Worm (Caenorhabditis elegans) whole organism, L4/young adult: Measurements from ENCODE around the gene snf-11.

Source experiments
- W03F9.2 ChIP-seq: fragments of 150-350 bp; optimal IDR thresholded peaks from 2 replicates; lab custom pipeline; 2014; ENCODE audit warnings: missing biosample characterization, missing genetic modification characterization
- dao-5 ChIP-seq: sonication (generic microtip); optimal IDR thresholded peaks from 2 replicates; lab custom pipeline; 2016; ENCODE audit warnings: missing genotype, missing genetic modification characterization, moderate library complexity, missing compliant biosample characterization
- him-1 ChIP-seq: sonication (generic microtip); optimal IDR thresholded peaks from 2 replicates; lab custom pipeline; 2016; ENCODE audit warnings: missing genotype, missing genetic modification reagents, missing genetic modification characterization, missing compliant biosample characterization

Gene snf-11

DNA sequence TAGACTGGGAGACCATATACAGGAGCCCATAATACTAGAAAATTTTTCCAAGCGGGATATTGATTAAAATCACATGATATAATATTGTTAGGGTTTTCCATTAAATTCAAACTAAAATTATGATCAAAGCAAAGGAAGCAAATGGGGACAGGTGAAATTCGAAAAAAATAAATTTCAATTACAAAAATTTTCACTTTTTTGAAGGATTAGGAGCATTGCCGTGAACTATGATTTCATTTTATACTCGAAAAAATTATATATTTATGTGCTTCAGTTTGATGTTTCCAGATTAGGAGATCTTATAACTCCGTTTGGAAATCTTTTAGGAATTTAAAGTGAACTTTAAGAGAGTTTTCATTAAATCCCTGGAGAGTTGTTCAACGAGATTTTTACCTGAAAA, 47.6 kb downstream of the snf-11 start, which contains the start of gene F07B10.7:
Gene F07B10.7 (minus strand): TSS at position 101 of the 400 bp plus-strand sequence.
- no peak for TF ChIP-seq W03F9.2 (tag; lab: Kevin White, UChicago)
- no peak for TF ChIP-seq him-1 (tag; lab: Kevin White, UChicago)
- TF ChIP-seq dao-5 (tag; lab: Kevin White, UChicago) = no peak

DNA sequence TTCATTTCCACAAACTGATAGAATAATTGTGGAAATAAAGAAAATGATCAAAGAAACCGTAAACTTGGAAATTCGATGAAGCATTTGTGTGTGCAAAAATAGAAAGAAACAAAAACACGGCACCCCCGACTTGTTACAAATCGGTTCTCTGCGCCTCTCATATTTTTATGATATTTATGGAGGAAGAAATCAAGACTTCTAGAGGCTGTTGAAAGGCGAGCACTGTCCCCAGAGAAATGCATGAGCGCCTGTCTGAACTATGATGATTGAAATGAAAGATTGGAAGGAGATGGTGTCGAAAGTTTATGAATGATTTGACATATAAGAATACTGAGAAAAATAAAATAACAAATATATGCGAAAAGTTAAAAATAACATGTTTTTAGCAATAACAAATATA, 49.4 kb downstream of the snf-11 start, which contains the start of gene lgc-36:
Gene lgc-36 (minus strand): TSS at position 101 of the 400 bp plus-strand sequence.
- TF ChIP-seq him-1 (tag; lab: Kevin White, UChicago) (no peak), dao-5 (tag; lab: Kevin White, UChicago) (no peak), W03F9.2 (tag; lab: Kevin White, UChicago) (no peak)
